Fruit fly (Drosophila melanogaster): ENCODE measurements around the gene Eip75B.
A peak's percentile ranks its signal among the peaks of the same experiment; 100 is the strongest.

Eip75B gene

DNA sequence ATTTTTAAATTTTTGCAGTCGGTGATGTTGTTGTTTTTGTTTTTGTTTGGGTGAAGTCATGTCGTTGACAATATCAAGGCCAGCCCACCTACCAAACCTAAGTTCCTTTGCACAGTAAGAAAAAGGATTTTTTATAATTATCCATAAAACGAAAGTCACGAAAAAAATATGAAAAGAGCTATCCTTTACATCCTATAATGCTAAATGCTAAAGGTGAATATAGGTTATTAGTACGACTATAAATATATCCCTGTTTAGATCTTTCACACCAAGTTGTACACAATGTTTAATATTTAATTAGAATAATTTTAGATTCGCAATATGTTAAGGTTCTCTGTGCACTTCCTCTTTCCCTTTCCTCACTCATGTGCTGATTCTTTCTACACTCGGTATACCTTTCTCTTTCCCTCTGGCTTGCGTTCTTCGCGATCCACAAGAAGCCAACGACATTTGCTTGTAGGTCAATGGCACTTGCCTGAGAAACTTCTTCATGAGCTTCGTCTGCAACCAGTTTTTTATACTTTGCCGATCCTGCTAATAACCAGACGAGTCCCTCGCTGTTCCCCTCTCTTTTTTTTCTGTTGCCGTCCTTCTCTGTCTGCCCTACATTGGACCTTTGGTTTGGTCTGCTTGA is 26.9 kb downstream of the Eip75B start:
- TF ChIP-seq Hnf4 (GFP tag; optimal IDR thresholded peaks at IDR 0.05) (peak; percentile 21), h (GFP tag; optimal IDR thresholded peaks at IDR 0.05) (peak; percentile 83), CrebA (GFP tag; optimal IDR thresholded peaks at IDR 0.05; ENCODE audit: borderline replicate concordance) (no peak), Abd-B (GFP tag; optimal IDR thresholded peaks at IDR 0.05) (no peak), N (GFP tag; optimal IDR thresholded peaks at IDR 0.05) (no peak), HLH106 (tag; optimal IDR thresholded peaks at IDR 0.05) (peak; percentile 82), dl (GFP tag; optimal IDR thresholded peaks at IDR 0.05; ENCODE audit: insufficient read depth in 1 of 2, partially characterized antibody in 2 of 2) (peak; percentile 2 to 9), Sp1 (GFP tag; optimal IDR thresholded peaks at IDR 0.05) (peak; percentile 73), dmrt93B (GFP tag; optimal IDR thresholded peaks at IDR 0.05) (peak; percentile 49), jim (GFP tag; optimal IDR thresholded peaks at IDR 0.05) (no peak), tai (GFP tag; optimal IDR thresholded peaks at IDR 0.05) (peak; percentile 29), Dfd (GFP tag; optimal IDR thresholded peaks at IDR 0.05) (no peak), foxo (GFP tag; optimal IDR thresholded peaks at IDR 0.05) (peak in 1 of 2 experiments; percentile 69), sage (GFP tag; optimal IDR thresholded peaks at IDR 0.05) (no peak), CG32264 (GFP tag; optimal IDR thresholded peaks at IDR 0.05) (peak; percentile 14), Vsx2 (GFP tag; optimal IDR thresholded peaks at IDR 0.05; ENCODE audit: partially characterized antibody) (peak; percentile 85), OdsH (GFP tag; optimal IDR thresholded peaks at IDR 0.05) (peak; percentile 79), fru (GFP tag; optimal IDR thresholded peaks at IDR 0.05) (peak; percentile 73), br (GFP tag; optimal IDR thresholded peaks at IDR 0.05) (peak; percentile 59), Rel (GFP tag; optimal IDR thresholded peaks at IDR 0.05) (peak; percentile 6), Rel (tag; optimal IDR thresholded peaks at IDR 0.05) (no peak), psq (GFP tag; optimal IDR thresholded peaks at IDR 0.05) (peak; percentile 12), CG9705 (GFP tag; optimal IDR thresholded peaks at IDR 0.05) (peak; percentile 9), ey (GFP tag; optimal IDR thresholded peaks at IDR 0.05) (peak; percentile 71), pan (optimal IDR thresholded peaks at IDR 0.05) (no peak), brk (GFP tag; optimal IDR thresholded peaks at IDR 0.05) (peak; percentile 47), Myc (optimal IDR thresholded peaks at IDR 0.05) (no peak), rgr (GFP tag; optimal IDR thresholded peaks at IDR 0.05) (peak; percentile 75), Hr78 (GFP tag; optimal IDR thresholded peaks at IDR 0.05) (no peak), Mio (GFP tag; optimal IDR thresholded peaks at IDR 0.05) (no peak), Dif (GFP tag; optimal IDR thresholded peaks at IDR 0.05; ENCODE audit: partially characterized antibody) (peak; percentile 34), Jra (GFP tag; optimal IDR thresholded peaks at IDR 0.05) (no peak), GATAd (GFP tag; optimal IDR thresholded peaks at IDR 0.05) (no peak), usp (GFP tag; optimal IDR thresholded peaks at IDR 0.05) (no peak), woc (GFP tag; optimal IDR thresholded peaks at IDR 0.05) (peak; percentile 56), sv (GFP tag; optimal IDR thresholded peaks at IDR 0.05) (no peak), Hr83 (GFP tag; optimal IDR thresholded peaks at IDR 0.05; ENCODE audit: poor library complexity, severe bottlenecking) (peak; percentile 7), lola (GFP tag; optimal IDR thresholded peaks at IDR 0.05) (no peak), dsf (GFP tag; optimal IDR thresholded peaks at IDR 0.05; ENCODE audit: borderline replicate concordance) (no peak)

dm6 chr3L:18036995-18037394 is 27.5 kb downstream of the Eip75B start:
- TF ChIP-seq CG9705 (GFP tag; optimal IDR thresholded peaks at IDR 0.05) (no peak), ey (GFP tag; optimal IDR thresholded peaks at IDR 0.05) (no peak), N (GFP tag; optimal IDR thresholded peaks at IDR 0.05) (no peak), Dfd (GFP tag; optimal IDR thresholded peaks at IDR 0.05) (no peak), lola (GFP tag; optimal IDR thresholded peaks at IDR 0.05) (no peak), brk (GFP tag; optimal IDR thresholded peaks at IDR 0.05) (no peak), Myc (optimal IDR thresholded peaks at IDR 0.05) (no peak), psq (GFP tag; optimal IDR thresholded peaks at IDR 0.05) (no peak), jim (GFP tag; optimal IDR thresholded peaks at IDR 0.05) (no peak), Jra (GFP tag; optimal IDR thresholded peaks at IDR 0.05) (no peak), Sp1 (GFP tag; optimal IDR thresholded peaks at IDR 0.05) (no peak), Hnf4 (GFP tag; optimal IDR thresholded peaks at IDR 0.05) (no peak), Rel (GFP tag; optimal IDR thresholded peaks at IDR 0.05) (no peak), Rel (tag; optimal IDR thresholded peaks at IDR 0.05) (no peak), woc (GFP tag; optimal IDR thresholded peaks at IDR 0.05) (no peak), usp (GFP tag; optimal IDR thresholded peaks at IDR 0.05) (no peak), CrebA (GFP tag; optimal IDR thresholded peaks at IDR 0.05; ENCODE audit: borderline replicate concordance) (no peak)
